Fruit fly (Drosophila melanogaster) whole organism, embryonic: Measurements from ENCODE around the gene PAPLA1.

Experiments
- Atf-2 ChIP-seq: fragments of 200-800 bp; sonication (Bioruptor generic); optimal IDR thresholded peaks from 2 replicates; lab custom pipeline; 2016; ENCODE audit warnings: missing biosample characterization, missing genetic modification characterization
- B-H1 ChIP-seq: fragments of 200-800 bp; sonication (Bioruptor generic); IDR thresholded peaks from 3 replicates; pipeline ENCODE4 v1.3.6; 2022; ENCODE audit warnings: missing biosample characterization, missing genetic modification characterization
- CG10209 ChIP-seq: fragments of 200-800 bp; sonication (Bioruptor generic); optimal IDR thresholded peaks from 3 replicates; lab custom pipeline; 2017; ENCODE audit warnings: missing biosample characterization, mild to moderate bottlenecking, missing genetic modification characterization, missing genetic modification reagents
- CG10462 ChIP-seq: fragments of 200-800 bp; sonication (Bioruptor generic); optimal IDR thresholded peaks from 2 replicates; lab custom pipeline; 2016; ENCODE audit warnings: missing biosample characterization, missing genetic modification characterization
- CG11093 ChIP-seq: fragments of 200-800 bp; sonication (Bioruptor generic); IDR thresholded peaks from 3 replicates; pipeline ENCODE4 v1.3.6; 2022; ENCODE audit warnings: missing biosample characterization, missing genetic modification characterization
- CG15073 ChIP-seq: fragments of 200-800 bp; sonication (Bioruptor generic); optimal IDR thresholded peaks from 2 replicates; lab custom pipeline; 2016; ENCODE audit warnings: missing biosample characterization, missing genetic modification characterization
- CG16779 ChIP-seq: fragments of 200-800 bp; sonication (Bioruptor generic); IDR thresholded peaks from 2 replicates; pipeline ENCODE4 v1.3.6; 2022; ENCODE audit warnings: missing biosample characterization, missing genetic modification characterization
- CG16815 ChIP-seq: fragments of 200-800 bp; sonication (Bioruptor generic); optimal IDR thresholded peaks from 3 replicates; lab custom pipeline; 2017; ENCODE audit warnings: missing biosample characterization, mild to moderate bottlenecking, missing genetic modification characterization
- CG17328 ChIP-seq: fragments of 200-800 bp; sonication (Bioruptor generic); IDR thresholded peaks from 2 replicates; pipeline ENCODE4 v1.3.6; 2022; ENCODE audit warnings: missing biosample characterization, missing genetic modification characterization
- CG18011 ChIP-seq: fragments of 200-800 bp; sonication (Bioruptor generic); optimal IDR thresholded peaks from 2 replicates; lab custom pipeline; 2017; ENCODE audit warnings: missing biosample characterization, missing genetic modification characterization, mild to moderate bottlenecking, moderate library complexity, missing genotype
- CG1832 ChIP-seq: fragments of 200-800 bp; sonication (Bioruptor generic); optimal IDR thresholded peaks from 2 replicates; lab custom pipeline; 2017; ENCODE audit warnings: missing biosample characterization, mild to moderate bottlenecking, missing genetic modification characterization, inconsistent platforms
- CG2116 ChIP-seq: fragments of 200-800 bp; sonication (Bioruptor generic); optimal IDR thresholded peaks from 3 replicates; lab custom pipeline; 2018; ENCODE audit warnings: missing biosample characterization, mild to moderate bottlenecking, missing genetic modification characterization
- CG2199 ChIP-seq: fragments of 200-800 bp; sonication (Bioruptor generic); IDR thresholded peaks from 3 replicates; pipeline ENCODE4 v1.3.6; 2022; ENCODE audit warnings: missing biosample characterization, missing genetic modification characterization
- CG2202 ChIP-seq: fragments of 200-800 bp; sonication (Bioruptor generic); optimal IDR thresholded peaks from 2 replicates; lab custom pipeline; 2018; ENCODE audit warnings: missing biosample characterization, mild to moderate bottlenecking, missing genetic modification characterization
- CG33213 ChIP-seq: fragments of 200-800 bp; sonication (Bioruptor generic); optimal IDR thresholded peaks from 3 replicates; lab custom pipeline; 2016; ENCODE audit warnings: missing biosample characterization, missing genetic modification characterization
- CG34422 ChIP-seq: fragments of 200-800 bp; sonication (Bioruptor generic); IDR thresholded peaks from 3 replicates; pipeline ENCODE4 v1.3.6; 2022; ENCODE audit warnings: missing biosample characterization, missing genetic modification characterization
- CG4820 ChIP-seq: fragments of 200-800 bp; sonication (Bioruptor generic); optimal IDR thresholded peaks from 3 replicates; lab custom pipeline; 2016; ENCODE audit warnings: missing biosample characterization, missing genetic modification characterization
- CG6791 ChIP-seq: fragments of 200-800 bp; sonication (Bioruptor generic); IDR thresholded peaks from 3 replicates; pipeline ENCODE4 v1.3.6; 2022; ENCODE audit warnings: missing biosample characterization, missing genetic modification characterization; ENCODE audit not compliant: partially characterized antibody
- CG7357 ChIP-seq: fragments of 200-800 bp; sonication (Bioruptor generic); IDR thresholded peaks from 3 replicates; pipeline ENCODE4 v1.3.6; 2022; ENCODE audit warnings: missing biosample characterization, missing genetic modification characterization
- CG8290 ChIP-seq, 3 experiments: fragments of 200-800 bp; sonication (Bioruptor generic); optimal IDR thresholded peaks; 2 replicates each; lab custom pipeline; 2016 to 2019; ENCODE audit warnings: missing biosample characterization in 3 of 3, missing genetic modification characterization in 3 of 3, mild to moderate bottlenecking in 2 of 3, moderate library complexity in 1 of 3
- CG9215 ChIP-seq: fragments of 200-800 bp; sonication (Bioruptor generic); IDR thresholded peaks from 2 replicates; pipeline ENCODE4 v1.3.6; 2022; ENCODE audit warnings: missing biosample characterization, missing genetic modification characterization
- Dad ChIP-seq: fragments of 200-800 bp; sonication (Bioruptor generic); optimal IDR thresholded peaks from 3 replicates; lab custom pipeline; 2016; ENCODE audit warnings: missing biosample characterization, missing genetic modification characterization
- Dbx ChIP-seq: fragments of 200-800 bp; sonication (Bioruptor generic); IDR thresholded peaks from 3 replicates; pipeline ENCODE4 v1.3.6; 2022; ENCODE audit warnings: missing biosample characterization, missing genetic modification characterization
- Dfd ChIP-seq, 2 experiments: fragments of >200 bp; optimal IDR thresholded peaks; 2 replicates each; lab custom pipeline; 2017; ENCODE audit warnings: missing biosample characterization in 2 of 2, missing genetic modification characterization in 2 of 2
- E2f2 ChIP-seq: fragments of 200-800 bp; sonication (Bioruptor generic); IDR thresholded peaks from 2 replicates; pipeline ENCODE4 v1.3.6; 2022; ENCODE audit warnings: missing biosample characterization, missing genetic modification characterization
- HLH54F ChIP-seq: fragments of 200-800 bp; sonication (Bioruptor generic); optimal IDR thresholded peaks from 3 replicates; lab custom pipeline; 2016; ENCODE audit warnings: missing biosample characterization, missing genetic modification characterization
- HmgZ ChIP-seq: fragments of 200-800 bp; sonication (Bioruptor generic); optimal IDR thresholded peaks from 2 replicates; lab custom pipeline; 2018; ENCODE audit warnings: missing biosample characterization, mild to moderate bottlenecking, missing genetic modification characterization
- Max ChIP-seq: fragments of 200-800 bp; sonication (Bioruptor generic); optimal IDR thresholded peaks from 2 replicates; lab custom pipeline; 2016; ENCODE audit warnings: missing biosample characterization, mild to moderate bottlenecking, missing genetic modification characterization
- Mrtf ChIP-seq: fragments of 200-800 bp; sonication (Bioruptor generic); IDR thresholded peaks from 3 replicates; pipeline ENCODE4 v1.3.6; 2022; ENCODE audit warnings: missing biosample characterization, missing genetic modification characterization
- Nf-YB ChIP-seq: fragments of 200-800 bp; sonication (Bioruptor generic); optimal IDR thresholded peaks from 3 replicates; lab custom pipeline; 2019; ENCODE audit warnings: missing biosample characterization, mild to moderate bottlenecking, missing genetic modification characterization, moderate library complexity
- Scr ChIP-seq: fragments of 200-800 bp; sonication (Bioruptor generic); IDR thresholded peaks from 2 replicates; pipeline ENCODE4 v1.3.6; 2022; ENCODE audit warnings: missing biosample characterization, missing genetic modification characterization; ENCODE audit not compliant: partially characterized antibody
- Taf1 ChIP-seq: fragments of 200-800 bp; sonication (Bioruptor generic); IDR thresholded peaks from 2 replicates; pipeline ENCODE4 v1.3.6; 2022; ENCODE audit warnings: missing biosample characterization, missing genetic modification characterization
- bowl ChIP-seq: fragments of 200-800 bp; sonication (Bioruptor generic); IDR thresholded peaks from 2 replicates; pipeline ENCODE4 v1.3.6; 2022; ENCODE audit warnings: missing biosample characterization, missing genetic modification characterization
- cad ChIP-seq: fragments of >200 bp; optimal IDR thresholded peaks from 2 replicates; lab custom pipeline; 2017; ENCODE audit warnings: missing biosample characterization, missing genetic modification characterization
- dmrt99B ChIP-seq: fragments of 200-800 bp; sonication (Bioruptor generic); optimal IDR thresholded peaks from 2 replicates; lab custom pipeline; 2018; ENCODE audit warnings: missing biosample characterization, mild to moderate bottlenecking, missing genetic modification characterization, moderate library complexity
- hth ChIP-seq: fragments of >200 bp; optimal IDR thresholded peaks from 2 replicates; lab custom pipeline; 2017; ENCODE audit warnings: inconsistent platforms
- lbe ChIP-seq: fragments of 200-800 bp; sonication (Bioruptor generic); optimal IDR thresholded peaks from 2 replicates; lab custom pipeline; 2016; ENCODE audit warnings: missing biosample characterization, mild to moderate bottlenecking, missing genetic modification characterization
- lilli ChIP-seq: fragments of 200-800 bp; sonication (Bioruptor generic); optimal IDR thresholded peaks from 3 replicates; lab custom pipeline; 2016; ENCODE audit warnings: missing biosample characterization, missing genetic modification characterization
- nau ChIP-seq: fragments of 200-800 bp; sonication (Bioruptor generic); optimal IDR thresholded peaks from 3 replicates; lab custom pipeline; 2017; ENCODE audit warnings: missing biosample characterization, mild to moderate bottlenecking, missing genetic modification characterization, missing genetic modification reagents
- pb ChIP-seq: fragments of 200-800 bp; sonication (Bioruptor generic); optimal IDR thresholded peaks from 3 replicates; lab custom pipeline; 2016; ENCODE audit warnings: missing biosample characterization, missing genetic modification characterization
- phol ChIP-seq: fragments of 200-800 bp; sonication (Bioruptor generic); optimal IDR thresholded peaks from 3 replicates; lab custom pipeline; 2018; ENCODE audit warnings: missing biosample characterization, mild to moderate bottlenecking, missing genetic modification characterization, moderate library complexity
- pros ChIP-seq: fragments of 200-800 bp; sonication (Bioruptor generic); optimal IDR thresholded peaks from 3 replicates; lab custom pipeline; 2019; ENCODE audit warnings: missing biosample characterization, mild to moderate bottlenecking, missing genetic modification characterization, moderate library complexity
- schlank ChIP-seq: fragments of 200-800 bp; sonication (Bioruptor generic); optimal IDR thresholded peaks from 2 replicates; lab custom pipeline; 2018; ENCODE audit warnings: missing biosample characterization, mild to moderate bottlenecking, missing genetic modification characterization
- scrt ChIP-seq: fragments of 200-800 bp; sonication (Bioruptor generic); optimal IDR thresholded peaks from 2 replicates; lab custom pipeline; 2018; ENCODE audit warnings: missing biosample characterization, mild to moderate bottlenecking, missing genetic modification characterization, moderate library complexity
- tgo ChIP-seq: fragments of 200-800 bp; sonication (Bioruptor generic); IDR thresholded peaks from 3 replicates; pipeline ENCODE4 v1.3.6; 2022; ENCODE audit warnings: missing biosample characterization, missing genetic modification characterization
- tll ChIP-seq, 2 experiments: fragments of 200-800 bp in 1 of 2; fragments of >200 bp in 1 of 2; sonication (Bioruptor generic) in 1 of 2; optimal IDR thresholded peaks; 2 replicates each; lab custom pipeline; 2017 to 2019; ENCODE audit warnings: missing biosample characterization in 2 of 2, missing genetic modification characterization in 2 of 2, mild to moderate bottlenecking in 1 of 2, moderate library complexity in 1 of 2
- tup ChIP-seq: fragments of 200-800 bp; sonication (Bioruptor generic); optimal IDR thresholded peaks from 2 replicates; lab custom pipeline; 2016; ENCODE audit warnings: missing biosample characterization, mild to moderate bottlenecking, missing genetic modification characterization, moderate library complexity
- unc-4 ChIP-seq: fragments of 200-800 bp; sonication (Bioruptor generic); IDR thresholded peaks from 2 replicates; pipeline ENCODE4 v1.3.6; 2022; ENCODE audit warnings: missing biosample characterization, missing genetic modification characterization; ENCODE audit not compliant: partially characterized antibody
- zfh1 ChIP-seq: fragments of 200-800 bp; sonication (Bioruptor generic); IDR thresholded peaks from 3 replicates; pipeline ENCODE4 v1.3.6; 2022; ENCODE audit warnings: missing biosample characterization, missing genetic modification characterization

PAPLA1 gene

DNA sequence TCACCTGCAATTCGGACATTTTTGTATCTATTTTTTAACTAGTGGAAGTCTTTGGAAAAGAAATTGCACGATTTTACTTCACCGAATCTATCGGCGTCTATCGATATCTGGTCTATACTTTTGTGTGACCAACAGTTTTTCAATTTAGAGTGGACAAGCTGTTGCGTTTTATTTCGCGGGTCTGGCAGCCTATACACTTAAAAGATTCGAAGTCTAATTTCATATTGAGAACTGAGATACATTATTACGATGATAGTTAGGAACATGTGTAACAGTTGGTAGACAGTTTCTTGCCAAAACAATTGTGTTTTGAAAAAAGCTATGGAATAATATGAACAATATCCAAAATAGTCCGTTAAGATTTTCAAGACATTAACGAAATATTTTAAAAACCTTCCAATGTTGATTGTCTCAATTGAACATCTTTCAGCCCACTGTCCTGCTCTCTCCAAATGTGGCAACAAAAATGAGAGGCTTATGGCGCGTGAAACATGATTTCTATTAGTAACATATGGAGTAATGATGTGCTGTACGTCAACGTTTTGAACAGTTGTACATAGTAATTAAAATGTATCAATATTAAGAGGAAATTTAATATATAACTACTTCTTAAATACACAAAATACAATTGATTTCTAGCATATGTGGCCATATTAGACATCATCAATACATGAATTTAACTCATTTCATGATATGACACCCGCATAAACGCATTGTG, 3.0 kb upstream of the PAPLA1 start, which contains the start of gene Acbp1 (continued):
- TF ChIP-seq CG6791, result peak; percentile 75
- peak; percentile 71 for TF ChIP-seq CG15073
- peak; percentile 91 for TF ChIP-seq Dad
- TF ChIP-seq Dfd (GFP tag; optimal IDR thresholded peaks at IDR 0.05; lab: Kevin White, UChicago), result no peak
- peak; percentile 92 for TF ChIP-seq Max
- peak; percentile 90 for TF ChIP-seq Nf-YB (GFP tag; lab: Kevin White, UChicago)
- peak; percentile 79 for TF ChIP-seq tup (GFP tag; lab: Kevin White, UChicago)
- peak; percentile 70 for TF ChIP-seq bowl (GFP tag; lab: Robert Waterston, UW)
- TF ChIP-seq scrt (GFP tag; lab: Kevin White, UChicago), result peak; percentile 98
- TF ChIP-seq CG9215 (GFP tag; lab: Robert Waterston, UW), result peak; percentile 89
- peak; percentile 91 for TF ChIP-seq Atf-2 (GFP tag; lab: Kevin White, UChicago)
- peak; percentile 100 for TF ChIP-seq CG4820 (GFP tag; lab: Kevin White, UChicago)
- peak; percentile 96 for TF ChIP-seq phol (tag; lab: Kevin White, UChicago)
- TF ChIP-seq CG18011 (GFP tag; lab: Kevin White, UChicago), result peak; percentile 78
- peak; percentile 98 for TF ChIP-seq CG2202 (tag; lab: Kevin White, UChicago)
- TF ChIP-seq CG1832 (GFP tag; lab: Kevin White, UChicago), result no peak
- peak; percentile 95 for TF ChIP-seq lbe (GFP tag; lab: Kevin White, UChicago)
- TF ChIP-seq HLH54F (GFP tag; lab: Kevin White, UChicago), result peak; percentile 95
- TF ChIP-seq Mrtf (GFP tag; lab: Robert Waterston, UW), result peak; percentile 90
- TF ChIP-seq Taf1 (GFP tag; lab: Robert Waterston, UW), result peak; percentile 75
- TF ChIP-seq hth (lab: Kevin White, UChicago), result no peak
- TF ChIP-seq Scr, result peak; percentile 78
- TF ChIP-seq nau (GFP tag; lab: Kevin White, UChicago), result peak; percentile 96
- TF ChIP-seq lilli (GFP tag; lab: Kevin White, UChicago), result peak; percentile 97
- TF ChIP-seq CG2116, result peak; percentile 82
- peak; percentile 82 for TF ChIP-seq CG7357
- TF ChIP-seq CG16779 (GFP tag; lab: Robert Waterston, UW), result peak; percentile 82
- peak; percentile 87 for TF ChIP-seq B-H1 (GFP tag; lab: Robert Waterston, UW)
- TF ChIP-seq tgo (GFP tag; lab: Robert Waterston, UW), result peak; percentile 90
- no peak for TF ChIP-seq tll (GFP tag; optimal IDR thresholded peaks at IDR 0.05; lab: Kevin White, UChicago)
- peak; percentile 93 for TF ChIP-seq pros (GFP tag; lab: Kevin White, UChicago)
- TF ChIP-seq cad (GFP tag; lab: Kevin White, UChicago), result no peak
- peak; percentile 84 for TF ChIP-seq CG11093 (GFP tag; lab: Robert Waterston, UW)
- TF ChIP-seq CG34422 (GFP tag; lab: Robert Waterston, UW), result peak; percentile 93
- peak; percentile 95 for TF ChIP-seq CG33213 (GFP tag; lab: Kevin White, UChicago)
- peak; percentile 97 for TF ChIP-seq dmrt99B (tag; lab: Kevin White, UChicago)
- TF ChIP-seq HmgZ (tag; lab: Kevin White, UChicago), result peak; percentile 97
- peak; percentile 90 for TF ChIP-seq Dbx
- peak; percentile 89 for TF ChIP-seq unc-4 (GFP tag; lab: Robert Waterston, UW)
- peak; percentile 93 for TF ChIP-seq schlank (tag; lab: Kevin White, UChicago)
- peak; percentile 91 for TF ChIP-seq zfh1 (GFP tag; lab: Robert Waterston, UW)
- TF ChIP-seq CG2199 (GFP tag; lab: Robert Waterston, UW), result peak; percentile 88; the same call in 1 of the 3 replicates
- peak; percentile 86 for TF ChIP-seq CG16815 (GFP tag; lab: Kevin White, UChicago)
- TF ChIP-seq CG17328 (GFP tag; lab: Robert Waterston, UW), result peak; percentile 81
- TF ChIP-seq CG10209 (GFP tag; lab: Kevin White, UChicago), result peak; percentile 96
- TF ChIP-seq CG8290 (GFP tag; optimal IDR thresholded peaks at IDR 0.05; lab: Kevin White, UChicago), result peak; percentile 84
- TF ChIP-seq CG8290 (tag; optimal IDR thresholded peaks at IDR 0.05; lab: Kevin White, UChicago), result peak; percentile 83 to 90
- TF ChIP-seq pb (GFP tag; lab: Kevin White, UChicago), result peak; percentile 90
- peak; percentile 81 for TF ChIP-seq E2f2 (GFP tag; lab: Robert Waterston, UW)
- peak; percentile 88 for TF ChIP-seq CG10462 (GFP tag; lab: Kevin White, UChicago)
